Worm (Caenorhabditis elegans) whole organism, early embryonic: Measurements from ENCODE around the gene glf-1.

Experiments used
- B0310.2 ChIP-seq: sonication (generic microtip); optimal IDR thresholded peaks from 2 replicates; lab custom pipeline; 2016; ENCODE audit warnings: mild to moderate bottlenecking, missing genetic modification characterization, missing compliant biosample characterization
- F13C5.2 ChIP-seq: sonication (generic microtip); optimal IDR thresholded peaks from 2 replicates; lab custom pipeline; 2017; ENCODE audit warnings: mild to moderate bottlenecking, missing genetic modification characterization, inconsistent platforms, missing compliant biosample characterization
- aly-1 ChIP-seq: sonication (generic microtip); optimal IDR thresholded peaks from 2 replicates; lab custom pipeline; 2016; ENCODE audit warnings: missing genetic modification characterization, missing compliant biosample characterization
- ama-1 ChIP-seq: fragments of 150-350 bp; optimal IDR thresholded peaks from 2 replicates; lab custom pipeline; 2014
- ceh-13 ChIP-seq: fragments of 200-800 bp; sonication (Bioruptor generic); optimal IDR thresholded peaks from 2 replicates; lab custom pipeline; 2018; ENCODE audit warnings: mild to moderate bottlenecking, missing genetic modification characterization, missing compliant biosample characterization
- ceh-36 ChIP-seq: sonication (generic microtip); optimal IDR thresholded peaks from 2 replicates; lab custom pipeline; 2016; ENCODE audit warnings: missing genetic modification characterization, inconsistent platforms, missing compliant biosample characterization
- ets-7 ChIP-seq: sonication (generic microtip); optimal IDR thresholded peaks from 2 replicates; lab custom pipeline; 2016; ENCODE audit warnings: missing genotype, missing genetic modification characterization, missing compliant biosample characterization
- flt-1 ChIP-seq: fragments of 200-800 bp; sonication (Bioruptor generic); IDR thresholded peaks from 2 replicates; pipeline ENCODE4 v1.3.6; 2022; ENCODE audit warnings: missing genetic modification characterization, missing compliant biosample characterization
- hmbx-1 ChIP-seq: sonication (generic microtip); optimal IDR thresholded peaks from 2 replicates; lab custom pipeline; 2016; ENCODE audit warnings: mild to moderate bottlenecking, missing genetic modification characterization, missing compliant biosample characterization
- hmg-4 ChIP-seq: fragments of 200-800 bp; sonication (Bioruptor generic); optimal IDR thresholded peaks from 2 replicates; lab custom pipeline; 2018; ENCODE audit warnings: mild to moderate bottlenecking, missing genetic modification characterization, missing compliant biosample characterization
- hnd-1 ChIP-seq: sonication (generic microtip); optimal IDR thresholded peaks from 2 replicates; lab custom pipeline; 2016; ENCODE audit warnings: missing genetic modification characterization, missing compliant biosample characterization
- pes-1 ChIP-seq: fragments of 200-800 bp; sonication (Bioruptor generic); IDR thresholded peaks from 2 replicates; pipeline ENCODE4 v1.3.6; 2022; ENCODE audit warnings: missing genetic modification reagents, missing genetic modification characterization, missing compliant biosample characterization
- scrt-1 ChIP-seq: fragments of 200-800 bp; sonication (Bioruptor generic); IDR thresholded peaks from 2 replicates; pipeline ENCODE4 v1.3.6; 2022; ENCODE audit warnings: missing genetic modification characterization, missing compliant biosample characterization
- sea-1 ChIP-seq: fragments of 200-800 bp; sonication (Bioruptor generic); conservative IDR thresholded peaks from 2 replicates; pipeline ENCODE4 v1.3.6; 2022; ENCODE audit warnings: missing genetic modification characterization, missing compliant biosample characterization
- tbx-11 ChIP-seq: fragments of 200-800 bp; sonication (Bioruptor generic); IDR thresholded peaks from 2 replicates; pipeline ENCODE4 v1.3.6; 2022; ENCODE audit warnings: missing genetic modification characterization, missing compliant biosample characterization
- tbx-37 ChIP-seq: fragments of 200-800 bp; sonication (Bioruptor generic); conservative IDR thresholded peaks from 2 replicates; pipeline ENCODE4 v1.3.6; 2022; ENCODE audit warnings: missing genetic modification reagents, missing genetic modification characterization, missing compliant biosample characterization
- tra-4 ChIP-seq: sonication (generic microtip); optimal IDR thresholded peaks from 2 replicates; lab custom pipeline; 2017; ENCODE audit warnings: missing genetic modification characterization, missing compliant biosample characterization

glf-1 gene

DNA sequence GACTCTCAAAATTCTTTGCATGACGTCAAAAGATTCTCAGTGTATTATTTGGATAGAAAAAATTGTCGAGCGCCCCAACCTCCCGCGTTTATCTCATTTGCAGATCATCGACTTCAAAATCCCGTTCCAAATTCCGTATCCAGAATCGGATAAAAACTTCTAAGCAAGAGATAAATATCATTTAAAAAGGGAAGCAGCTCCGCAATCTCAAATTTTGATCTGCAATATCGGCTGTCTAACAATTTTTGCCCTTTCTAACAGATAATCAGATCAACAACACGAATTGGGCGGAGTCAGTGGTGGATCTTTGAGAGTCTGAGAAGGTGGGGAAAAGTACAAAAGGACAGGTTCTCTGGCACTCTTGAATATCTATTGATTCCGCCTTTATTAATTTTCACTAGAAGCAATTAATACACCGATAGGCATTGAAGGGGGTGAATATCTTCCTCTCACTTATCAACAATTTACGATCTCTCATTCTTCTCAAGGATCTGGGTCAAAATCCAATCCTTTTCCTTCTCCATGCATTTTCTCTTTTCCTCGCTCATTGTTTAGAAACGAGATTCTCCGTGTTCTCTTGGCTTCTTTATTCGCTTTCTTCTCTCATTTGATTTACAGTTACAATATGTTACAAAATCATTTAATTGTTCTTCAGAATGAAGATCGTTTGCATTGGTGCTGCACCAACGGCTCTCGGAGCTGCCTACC is at the start of gene glf-1:
Gene glf-1 (plus strand): TSS at position 656 of the 708 bp plus-strand sequence.
- no peak for TF ChIP-seq hnd-1 (tag; lab: Kevin White, UChicago)
- no peak for TF ChIP-seq ama-1 (lab: Kevin White, UChicago)
- TF ChIP-seq ets-7 (tag; lab: Kevin White, UChicago), result no peak
- TF ChIP-seq ceh-36, result no peak
- TF ChIP-seq tbx-11 (GFP tag; lab: Robert Waterston, UW), result no peak
- no peak for TF ChIP-seq scrt-1 (GFP tag; lab: Robert Waterston, UW)
- TF ChIP-seq B0310.2 (tag; lab: Kevin White, UChicago), result no peak
- TF ChIP-seq ceh-13, result no peak
- no peak for TF ChIP-seq flt-1

DNA sequence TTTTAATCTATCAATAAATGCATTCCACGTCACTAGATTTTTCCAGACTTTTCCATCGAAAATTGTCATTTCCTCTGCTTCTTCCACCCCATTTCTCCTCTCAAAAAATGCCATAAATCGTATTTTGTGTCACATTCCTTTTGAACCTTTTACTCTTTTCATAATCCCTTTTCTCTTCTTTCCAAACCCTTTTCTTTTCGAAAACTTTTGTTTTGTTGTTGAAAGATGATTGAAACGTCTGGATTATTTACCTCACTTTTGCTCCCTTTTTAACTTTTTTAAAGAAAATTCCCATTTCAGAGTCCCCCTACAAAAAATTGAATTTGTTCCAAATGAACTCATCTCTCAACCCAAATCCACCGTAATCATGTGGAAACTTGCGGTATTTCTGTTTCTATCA is 46.5 kb upstream of the glf-1 start, which contains the start of gene C06E7.2:
Gene C06E7.2 (plus strand): TSS at position 301 of the 400 bp plus-strand sequence.
- TF ChIP-seq ceh-13 (no peak), tra-4 (tag; lab: Kevin White, UChicago) (no peak), hmbx-1 (tag; lab: Kevin White, UChicago) (no peak), ceh-36 (no peak), scrt-1 (GFP tag; lab: Robert Waterston, UW) (no peak)

DNA sequence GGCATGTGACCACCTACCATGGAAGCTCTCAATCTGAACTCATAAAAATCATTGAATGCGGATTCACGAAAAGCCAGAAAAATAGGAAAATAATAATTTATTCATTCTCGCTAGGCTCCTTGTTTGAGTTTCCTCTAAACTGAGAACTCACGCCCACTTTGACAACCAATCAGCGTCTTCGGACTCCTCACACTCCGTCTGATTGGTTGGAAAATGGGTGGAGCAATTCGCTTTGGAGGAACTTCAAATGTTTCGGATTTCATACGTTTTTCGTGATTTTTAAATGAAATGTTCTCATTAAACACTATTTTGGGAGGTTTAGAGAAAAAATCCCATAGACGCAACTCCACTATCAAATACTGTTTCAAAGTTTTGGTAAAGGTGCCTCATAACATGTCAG is 42.7 kb upstream of the glf-1 start:
- TF ChIP-seq hmbx-1 (tag; lab: Kevin White, UChicago) (no peak), tbx-37 (GFP tag; lab: Robert Waterston, UW) (no peak), ama-1 (lab: Kevin White, UChicago) (no peak), sea-1 (GFP tag; lab: Robert Waterston, UW) (no peak), hnd-1 (tag; lab: Kevin White, UChicago) (no peak), scrt-1 (GFP tag; lab: Robert Waterston, UW) (no peak), ceh-36 (no peak), tbx-11 (GFP tag; lab: Robert Waterston, UW) (no peak), pes-1 (no peak)

DNA sequence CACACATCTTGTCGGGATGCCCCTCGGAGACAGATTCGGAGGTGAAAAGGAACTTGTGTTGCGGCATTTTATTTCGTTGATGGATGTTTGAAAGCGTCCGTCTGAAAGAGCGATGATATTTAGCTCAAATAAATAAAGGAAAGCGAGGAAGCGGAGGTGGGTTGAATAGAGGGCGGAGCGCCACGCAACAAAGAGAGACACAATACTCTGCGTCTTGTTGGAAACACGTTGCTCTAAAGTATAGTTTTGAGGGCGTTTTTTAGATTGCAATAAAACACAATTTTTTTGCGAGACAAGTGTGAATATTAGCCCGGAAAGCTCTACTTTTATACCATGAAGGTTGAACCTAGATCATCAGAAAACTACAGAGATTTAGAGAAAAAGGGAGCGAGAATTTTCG is 39.4 kb upstream of the glf-1 start, which contains the start of gene sams-4:
Gene sams-4 (minus strand): TSS at position 101 of the 400 bp plus-strand sequence.
- TF ChIP-seq aly-1 (tag; lab: Kevin White, UChicago), result no peak
- no peak for TF ChIP-seq pes-1
- TF ChIP-seq hnd-1 (tag; lab: Kevin White, UChicago), result no peak
- TF ChIP-seq ceh-13, result no peak
- no peak for TF ChIP-seq flt-1
- no peak for TF ChIP-seq tbx-11 (GFP tag; lab: Robert Waterston, UW)
- TF ChIP-seq B0310.2 (tag; lab: Kevin White, UChicago), result no peak
- TF ChIP-seq F13C5.2 (tag; lab: Kevin White, UChicago), result no peak
- TF ChIP-seq hmg-4 (GFP tag; lab: Kevin White, UChicago), result no peak
- no peak for TF ChIP-seq sea-1 (GFP tag; lab: Robert Waterston, UW)

DNA sequence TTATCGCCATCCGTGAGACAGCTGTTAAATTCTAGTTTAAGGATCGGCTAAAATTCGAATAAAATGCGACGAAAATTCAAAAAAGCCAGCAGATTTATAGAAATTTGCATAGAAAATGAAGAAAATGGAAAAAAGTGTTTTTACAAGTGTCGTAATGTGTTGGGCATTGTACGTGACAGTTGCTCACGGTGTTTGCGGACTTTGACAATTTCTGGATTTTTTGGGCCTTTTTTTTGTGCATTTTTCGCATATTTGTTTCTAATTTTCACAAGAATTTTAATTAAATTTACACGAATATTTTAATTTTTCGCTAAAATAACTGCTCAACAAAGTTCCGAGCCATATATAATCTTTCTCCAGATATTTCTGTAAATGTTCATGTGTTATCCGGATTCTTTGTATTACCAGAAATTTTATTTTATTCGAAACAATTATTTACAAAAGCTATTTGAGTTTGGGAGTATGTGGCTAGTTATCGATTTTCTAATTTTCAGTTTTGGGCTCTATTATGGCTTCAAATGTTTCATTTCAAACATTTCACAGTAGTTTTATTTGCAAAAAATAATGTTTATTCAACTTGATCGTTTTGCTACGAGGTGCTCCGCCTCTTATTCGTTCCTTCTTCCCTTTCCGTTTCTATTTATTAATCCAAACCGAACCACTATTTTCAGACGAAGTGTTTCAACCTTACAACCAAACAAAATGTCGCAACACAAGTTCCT is 37.5 kb upstream of the glf-1 start, which contains the start of gene sams-3:
Gene sams-3 (plus strand): TSS at position 672 of the 722 bp plus-strand sequence.
- peak; percentile 25 for TF ChIP-seq F13C5.2 (tag; lab: Kevin White, UChicago)
- no peak for TF ChIP-seq hmg-4 (GFP tag; lab: Kevin White, UChicago)

DNA sequence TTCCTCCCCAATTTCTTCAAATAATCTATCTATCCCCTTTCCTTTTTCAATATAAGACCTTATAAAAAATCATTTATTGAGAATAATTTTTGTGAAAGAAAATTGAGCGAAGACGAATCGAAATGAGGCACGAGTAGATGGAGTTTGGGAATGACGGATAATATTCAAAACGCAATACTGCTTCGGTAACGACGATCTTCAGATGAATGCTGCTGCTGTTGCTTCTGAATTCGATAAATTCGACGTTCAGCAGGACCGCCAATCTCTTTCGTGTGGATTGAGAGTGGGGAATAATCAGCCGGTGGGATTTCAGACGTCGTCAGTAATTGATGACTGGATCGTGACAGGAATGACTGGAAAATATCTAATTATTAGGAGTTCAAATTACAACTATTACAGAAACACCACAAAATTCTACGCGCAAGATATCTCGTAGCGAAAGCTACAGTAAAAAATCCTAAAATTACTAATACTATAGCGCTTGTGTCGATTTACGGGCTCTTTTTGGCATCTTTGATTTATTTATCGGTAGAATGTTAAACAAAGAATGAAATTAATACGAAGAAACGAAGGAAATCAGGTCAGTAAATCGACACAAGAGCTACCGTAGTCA is 34.8 kb upstream of the glf-1 start:
- TF ChIP-seq F13C5.2 (tag; lab: Kevin White, UChicago) (no peak), flt-1 (no peak), ama-1 (lab: Kevin White, UChicago) (no peak), B0310.2 (tag; lab: Kevin White, UChicago) (no peak), hmbx-1 (tag; lab: Kevin White, UChicago) (no peak), hnd-1 (tag; lab: Kevin White, UChicago) (no peak), sea-1 (GFP tag; lab: Robert Waterston, UW) (no peak), ets-7 (tag; lab: Kevin White, UChicago) (no peak), pes-1 (no peak), aly-1 (tag; lab: Kevin White, UChicago) (no peak), hmg-4 (GFP tag; lab: Kevin White, UChicago) (no peak), ceh-36 (no peak), ceh-13 (no peak), tra-4 (tag; lab: Kevin White, UChicago) (no peak), tbx-37 (GFP tag; lab: Robert Waterston, UW) (no peak), scrt-1 (GFP tag; lab: Robert Waterston, UW) (no peak), tbx-11 (GFP tag; lab: Robert Waterston, UW) (no peak)

DNA sequence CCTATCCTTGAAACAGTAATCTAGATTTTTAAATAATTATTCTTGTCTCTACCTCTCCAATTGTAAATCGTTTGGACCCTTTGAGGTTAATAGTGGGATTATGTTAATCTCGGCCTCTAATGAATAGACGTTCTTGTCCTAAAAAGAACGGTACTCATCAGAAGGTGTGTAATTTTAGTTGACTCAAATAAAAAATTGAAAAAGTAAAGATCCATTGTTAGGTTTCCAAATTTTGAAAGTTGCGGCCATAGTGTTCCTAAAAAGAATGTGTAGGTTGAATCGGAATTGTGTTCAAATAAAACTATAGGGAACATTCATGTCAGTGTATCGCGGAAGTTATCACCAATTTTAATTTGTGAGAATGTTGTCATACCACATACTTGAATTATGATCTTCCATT is 30.0 kb upstream of the glf-1 start:
- TF ChIP-seq tra-4 (tag; lab: Kevin White, UChicago), result no peak
- TF ChIP-seq pes-1, result no peak
- TF ChIP-seq ama-1 (lab: Kevin White, UChicago), result no peak
- no peak for TF ChIP-seq ceh-13
- TF ChIP-seq B0310.2 (tag; lab: Kevin White, UChicago), result no peak
- TF ChIP-seq sea-1 (GFP tag; lab: Robert Waterston, UW), result no peak
- TF ChIP-seq hmbx-1 (tag; lab: Kevin White, UChicago), result no peak
- no peak for TF ChIP-seq scrt-1 (GFP tag; lab: Robert Waterston, UW)
- no peak for TF ChIP-seq ceh-36
- no peak for TF ChIP-seq ets-7 (tag; lab: Kevin White, UChicago)
